Worm (Caenorhabditis elegans): ENCODE measurements around the gene try-5.

Gene try-5

DNA sequence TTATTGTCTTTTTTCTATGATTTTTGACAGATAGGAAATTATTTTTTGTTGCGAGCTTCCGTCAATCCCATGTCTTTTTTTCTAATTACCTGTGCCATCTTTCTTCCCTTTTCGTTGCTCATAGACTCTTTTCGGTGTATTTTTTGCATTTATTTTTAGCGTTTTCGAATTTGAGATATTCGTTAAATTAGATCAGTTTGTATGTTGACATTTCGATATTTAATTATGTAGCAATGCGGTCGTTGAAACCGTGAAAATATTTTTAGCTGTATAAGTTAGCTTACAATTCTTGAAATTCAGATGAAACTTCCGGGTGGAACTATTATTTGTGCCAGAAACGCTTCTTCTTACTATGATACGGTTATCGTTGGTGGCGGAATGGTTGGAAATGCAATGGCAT lies 10.4 kb upstream of the try-5 start, which contains the start of gene coq-6:
coq-6 (plus strand) TSS at position 301 of the 400 bp plus-strand sequence.
- TF ChIP-seq ztf-23 (GFP tag; IDR thresholded peaks at IDR 0.05) (no peak), T22C8.4 (GFP tag; IDR thresholded peaks at IDR 0.05) (no peak), ztf-29 (GFP tag; IDR thresholded peaks at IDR 0.05) (no peak), tab-1 (GFP tag; IDR thresholded peaks at IDR 0.05) (no peak), med-1 (GFP tag; optimal IDR thresholded peaks at IDR 0.05; ENCODE audit: insufficient read depth) (no peak), flt-1 (GFP tag; IDR thresholded peaks at IDR 0.05) (no peak), cog-1 (tag; optimal IDR thresholded peaks at IDR 0.05) (no peak), klf-2 (GFP tag; conservative IDR thresholded peaks at IDR 0.05) (no peak), ref-1 (GFP tag; conservative IDR thresholded peaks at IDR 0.05) (no peak)

DNA sequence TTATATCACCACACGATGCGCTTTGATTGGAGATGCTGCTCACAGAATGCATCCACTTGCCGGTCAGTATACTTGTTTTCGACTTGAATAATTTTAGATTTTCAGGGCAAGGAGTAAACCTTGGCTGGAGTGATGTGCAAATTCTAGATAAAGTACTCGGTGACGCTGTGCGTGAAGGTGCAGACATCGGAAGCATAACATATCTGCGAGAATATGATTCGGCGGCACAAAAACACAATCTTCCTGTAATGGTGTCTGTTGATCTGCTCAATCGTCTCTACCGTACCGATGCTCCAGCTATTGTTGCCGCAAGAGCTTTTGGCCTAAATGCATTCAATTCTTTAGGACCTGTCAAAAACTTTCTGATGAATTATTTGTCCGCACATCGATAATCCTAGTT lies 8.4 kb upstream of the try-5 start:
- TF ChIP-seq ztf-23 (GFP tag; IDR thresholded peaks at IDR 0.05) (no peak), ztf-29 (GFP tag; IDR thresholded peaks at IDR 0.05) (no peak), flt-1 (GFP tag; IDR thresholded peaks at IDR 0.05) (no peak), cog-1 (tag; optimal IDR thresholded peaks at IDR 0.05) (no peak), tab-1 (GFP tag; IDR thresholded peaks at IDR 0.05) (no peak), ref-1 (GFP tag; conservative IDR thresholded peaks at IDR 0.05) (no peak), T22C8.4 (GFP tag; IDR thresholded peaks at IDR 0.05) (no peak)

DNA sequence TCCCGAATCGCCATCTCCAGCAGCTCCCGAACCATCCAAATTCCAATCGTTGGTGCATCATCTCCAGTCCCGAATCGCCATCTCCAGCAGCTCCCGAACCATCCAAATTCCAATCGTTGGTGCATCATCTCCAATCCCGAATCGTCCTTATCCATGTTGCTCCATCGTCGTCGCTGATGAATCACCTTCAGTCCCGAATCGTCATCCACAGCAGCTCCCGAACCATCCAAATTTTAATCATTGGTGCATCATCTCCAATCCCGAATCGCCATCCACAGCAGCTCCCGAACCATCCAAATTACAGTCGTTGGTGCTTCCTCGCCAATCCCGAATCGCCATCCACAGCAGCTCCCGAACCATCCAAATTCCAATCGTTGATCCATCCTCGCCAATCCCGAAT lies 7.6 kb upstream of the try-5 start:
- TF ChIP-seq klf-2 (GFP tag; conservative IDR thresholded peaks at IDR 0.05) = 0 out of 2 replicates have a peak, but pooled peaks have one; percentile 15
- TF ChIP-seq ztf-23 (GFP tag; IDR thresholded peaks at IDR 0.05) = 0 out of 2 replicates have a peak, but pooled peaks have one; percentile 8

DNA sequence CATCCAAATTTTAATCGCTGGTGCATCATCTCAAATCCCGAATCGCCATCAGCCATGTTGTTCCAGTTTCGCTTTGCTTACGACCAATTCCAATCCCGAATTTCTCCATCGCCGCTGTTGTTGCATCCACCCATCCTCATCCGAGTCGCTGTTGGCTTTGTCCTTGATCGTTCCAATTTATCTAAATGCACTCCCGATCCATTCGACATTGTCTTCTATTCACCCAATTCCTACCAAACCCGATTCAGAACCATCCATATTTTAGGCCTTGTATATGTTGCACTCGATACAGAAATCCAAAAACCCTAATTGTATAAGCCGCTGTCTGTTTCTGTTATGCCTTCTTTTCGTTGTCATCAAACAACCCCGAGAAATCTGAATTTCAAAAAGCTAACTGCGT lies 6.5 kb upstream of the try-5 start:
- no peak for TF ChIP-seq med-1 (GFP tag; optimal IDR thresholded peaks at IDR 0.05; ENCODE audit: insufficient read depth)
- no peak; the same call in 1 of the 2 replicates for TF ChIP-seq ztf-23 (GFP tag; IDR thresholded peaks at IDR 0.05)
- TF ChIP-seq ztf-29 (GFP tag; IDR thresholded peaks at IDR 0.05) = no peak
- TF ChIP-seq cog-1 (tag; optimal IDR thresholded peaks at IDR 0.05) = no peak
- 0 out of 2 replicates have a peak, but pooled peaks have one; percentile 8 for TF ChIP-seq tab-1 (GFP tag; IDR thresholded peaks at IDR 0.05)
- TF ChIP-seq T22C8.4 (GFP tag; IDR thresholded peaks at IDR 0.05) = no peak
- no peak for TF ChIP-seq flt-1 (GFP tag; IDR thresholded peaks at IDR 0.05)
- no peak for TF ChIP-seq klf-2 (GFP tag; conservative IDR thresholded peaks at IDR 0.05)

DNA sequence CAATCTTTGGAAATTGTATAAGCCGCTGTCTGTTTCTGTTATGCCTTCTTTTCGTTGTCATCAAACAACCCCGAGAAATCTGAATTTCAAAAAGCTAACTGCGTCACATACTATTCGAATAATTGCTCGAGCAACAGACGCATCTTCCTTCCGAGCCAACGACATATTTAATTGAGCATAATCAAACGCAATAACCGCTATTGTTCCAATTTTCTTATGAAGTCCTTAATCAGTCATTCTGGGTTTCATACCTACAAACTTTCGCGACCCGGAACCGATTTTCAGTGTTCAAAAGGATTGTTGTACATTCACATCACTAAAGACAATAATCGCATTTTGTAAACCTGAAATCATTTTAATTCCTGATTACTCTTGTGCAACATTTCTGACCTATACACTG lies 5.0 kb upstream of the try-5 start:
- peak; percentile 62; the same call in 1 of the 2 replicates for TF ChIP-seq flt-1 (GFP tag; IDR thresholded peaks at IDR 0.05)
- peak; percentile 49 for TF ChIP-seq ztf-23 (GFP tag; IDR thresholded peaks at IDR 0.05)
- TF ChIP-seq klf-2 (GFP tag; conservative IDR thresholded peaks at IDR 0.05) = 0 out of 2 replicates have a peak, but pooled peaks have one; percentile 50

DNA sequence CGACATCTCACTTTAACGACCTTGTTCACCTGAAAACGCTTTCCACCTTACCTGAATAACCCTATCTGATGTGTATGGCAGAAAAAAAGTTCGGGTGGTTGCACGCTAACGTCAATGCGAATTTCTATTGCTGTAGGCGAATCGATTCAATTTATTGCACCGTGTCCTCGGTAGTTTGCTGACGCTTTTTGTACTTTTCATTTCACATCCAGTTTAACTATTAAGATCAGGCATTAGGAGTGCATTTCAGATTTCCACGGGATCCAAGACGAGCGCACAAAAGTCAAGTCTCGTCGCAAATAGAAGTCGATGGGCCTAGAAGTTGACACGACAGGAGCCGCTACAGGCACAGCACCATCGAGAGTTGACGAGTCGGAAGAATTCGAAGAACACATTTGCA lies 4.6 kb upstream of the try-5 start:
- peak; percentile 78; the same call in 1 of the 2 replicates for TF ChIP-seq flt-1 (GFP tag; IDR thresholded peaks at IDR 0.05)
- 0 out of 2 replicates have a peak, but pooled peaks have one; percentile 49 for TF ChIP-seq klf-2 (GFP tag; conservative IDR thresholded peaks at IDR 0.05)
- peak; percentile 28; the same call in 1 of the 2 replicates for TF ChIP-seq T22C8.4 (GFP tag; IDR thresholded peaks at IDR 0.05)
- 0 out of 2 replicates have a peak, but pooled peaks have one; percentile 6 for TF ChIP-seq ztf-23 (GFP tag; IDR thresholded peaks at IDR 0.05)

DNA sequence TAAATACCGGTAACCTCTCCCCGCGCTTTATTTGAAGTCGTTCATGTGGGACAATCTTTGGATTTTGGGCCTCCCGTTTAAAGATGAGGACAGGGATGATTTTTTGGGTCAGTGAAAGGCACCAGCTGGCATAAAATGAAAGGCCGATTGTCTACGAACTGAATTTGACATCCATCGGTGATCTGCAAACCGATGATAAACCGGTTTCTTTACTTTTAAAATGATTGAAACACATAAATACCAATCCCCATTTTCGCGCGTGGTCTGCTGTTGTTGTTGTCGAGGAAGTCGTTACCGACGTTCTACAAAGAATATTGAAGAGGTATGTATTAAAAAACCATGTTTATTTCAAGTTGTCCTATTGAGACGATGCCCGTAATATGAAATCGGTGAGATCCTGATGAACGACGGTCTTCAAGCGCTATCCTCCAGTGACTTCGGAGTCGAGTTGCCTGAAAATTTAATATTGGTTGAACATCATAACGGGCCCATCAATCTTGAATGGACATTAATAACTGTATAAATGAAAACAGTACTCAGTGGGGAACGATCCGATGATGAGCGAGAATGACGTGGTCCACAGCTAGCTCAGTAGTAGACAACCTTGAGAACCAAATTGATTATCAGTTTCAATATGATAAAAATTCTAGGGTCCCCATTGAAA lies 3.7 kb upstream of the try-5 start:
- TF ChIP-seq ref-1 (GFP tag; conservative IDR thresholded peaks at IDR 0.05) (no peak), ztf-29 (GFP tag; IDR thresholded peaks at IDR 0.05) (no peak), cog-1 (tag; optimal IDR thresholded peaks at IDR 0.05) (no peak), T22C8.4 (GFP tag; IDR thresholded peaks at IDR 0.05) (0 out of 2 replicates have a peak, but pooled peaks have one; percentile 11), ztf-23 (GFP tag; IDR thresholded peaks at IDR 0.05) (0 out of 2 replicates have a peak, but pooled peaks have one; percentile 45), flt-1 (GFP tag; IDR thresholded peaks at IDR 0.05) (no peak; the same call in 1 of the 2 replicates), tab-1 (GFP tag; IDR thresholded peaks at IDR 0.05) (0 out of 2 replicates have a peak, but pooled peaks have one; percentile 4), med-1 (GFP tag; optimal IDR thresholded peaks at IDR 0.05; ENCODE audit: insufficient read depth) (no peak), klf-2 (GFP tag; conservative IDR thresholded peaks at IDR 0.05) (no peak)

DNA sequence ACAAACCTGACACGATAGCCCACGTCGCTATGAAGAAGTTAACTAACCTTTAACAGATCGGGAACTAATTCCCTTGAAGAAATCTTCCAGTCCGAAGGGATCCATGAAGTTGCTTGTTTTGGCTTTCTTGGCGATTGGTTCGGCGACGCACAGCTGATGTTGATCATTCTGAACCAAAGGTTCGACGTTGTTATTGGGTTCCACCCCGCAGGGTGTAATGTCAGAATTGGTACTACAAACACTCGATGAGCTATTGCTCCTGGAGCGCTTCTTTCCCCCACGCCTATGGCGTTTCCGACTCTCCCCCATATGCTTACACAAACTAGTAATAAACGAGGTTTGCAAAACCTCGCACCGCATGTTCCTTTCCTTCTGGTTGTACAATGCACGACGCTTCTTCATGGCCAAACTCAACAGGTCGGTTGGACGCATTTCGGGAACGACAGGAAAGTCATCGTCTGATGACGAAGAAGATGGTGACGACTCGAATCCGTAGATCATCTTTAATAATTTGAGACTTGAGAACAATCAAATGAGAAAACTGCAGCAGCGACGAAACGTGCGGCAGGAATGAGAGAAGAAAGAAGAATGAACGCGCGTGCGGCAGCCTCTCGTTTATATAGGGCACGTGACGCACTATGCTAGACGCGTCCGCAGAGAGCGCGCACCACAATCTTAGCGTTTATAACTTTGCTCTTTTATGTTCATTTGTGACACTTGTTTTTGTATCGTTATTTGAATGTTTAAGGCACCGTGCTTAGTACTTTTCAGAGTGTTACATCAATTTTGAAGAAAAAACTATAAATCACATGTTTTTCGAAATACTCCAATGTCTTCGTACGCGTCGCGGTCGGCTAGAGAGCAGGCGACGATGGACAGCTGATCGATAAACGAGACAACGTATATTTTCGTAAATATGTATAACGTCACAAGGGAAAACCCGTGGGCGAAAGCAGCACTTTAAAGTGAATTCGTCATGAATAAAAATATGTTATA lies 2.9 kb upstream of the try-5 start, which contains the start of gene tos-1:
tos-1 (minus strand) TSS at position 575 of the 996 bp plus-strand sequence.
- TF ChIP-seq T22C8.4 (GFP tag; IDR thresholded peaks at IDR 0.05) = 0 out of 2 replicates have a peak, but pooled peaks have one; percentile 15
- peak; percentile 86; the same call in 1 of the 2 replicates for TF ChIP-seq ref-1 (GFP tag; conservative IDR thresholded peaks at IDR 0.05)
- TF ChIP-seq flt-1 (GFP tag; IDR thresholded peaks at IDR 0.05) = peak; percentile 90
- peak; percentile 87 for TF ChIP-seq ztf-23 (GFP tag; IDR thresholded peaks at IDR 0.05)
- TF ChIP-seq ztf-29 (GFP tag; IDR thresholded peaks at IDR 0.05) = peak; percentile 77
- no peak; the same call in 1 of the 2 replicates for TF ChIP-seq tab-1 (GFP tag; IDR thresholded peaks at IDR 0.05)
- TF ChIP-seq med-1 (GFP tag; optimal IDR thresholded peaks at IDR 0.05; ENCODE audit: insufficient read depth) = no peak
- peak; percentile 100 for TF ChIP-seq cog-1 (tag; optimal IDR thresholded peaks at IDR 0.05)
- 0 out of 2 replicates have a peak, but pooled peaks have one; percentile 14 for TF ChIP-seq klf-2 (GFP tag; conservative IDR thresholded peaks at IDR 0.05)

DNA sequence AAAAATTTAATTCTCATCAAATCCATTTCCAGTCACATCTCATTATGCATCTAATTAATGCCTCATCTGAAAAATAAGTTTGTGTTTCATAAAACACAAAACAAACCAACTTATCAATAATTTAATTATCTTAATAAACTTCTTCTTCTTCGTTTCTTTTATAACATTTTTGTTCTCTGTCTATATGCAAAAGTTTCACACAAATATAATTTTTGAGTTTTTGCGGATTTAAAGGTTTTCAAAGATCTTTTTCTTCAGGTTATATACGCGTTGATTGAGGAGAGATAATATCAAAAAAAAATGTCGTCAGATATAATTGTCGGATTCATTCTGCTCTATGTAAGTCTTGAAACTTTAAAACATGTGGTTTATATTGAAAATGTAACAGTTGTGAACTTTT lies 2.8 kb downstream of the try-5 start, which contains the start of gene srx-47:
srx-47 (plus strand) TSS at position 301 of the 400 bp plus-strand sequence.
- TF ChIP-seq med-1 (GFP tag; optimal IDR thresholded peaks at IDR 0.05; ENCODE audit: insufficient read depth) = no peak
- TF ChIP-seq cog-1 (tag; optimal IDR thresholded peaks at IDR 0.05) = no peak
- TF ChIP-seq ref-1 (GFP tag; conservative IDR thresholded peaks at IDR 0.05) = no peak
- TF ChIP-seq ztf-23 (GFP tag; IDR thresholded peaks at IDR 0.05) = no peak
- no peak for TF ChIP-seq klf-2 (GFP tag; conservative IDR thresholded peaks at IDR 0.05)
- no peak for TF ChIP-seq tab-1 (GFP tag; IDR thresholded peaks at IDR 0.05)
- TF ChIP-seq T22C8.4 (GFP tag; IDR thresholded peaks at IDR 0.05) = no peak
- no peak for TF ChIP-seq ztf-29 (GFP tag; IDR thresholded peaks at IDR 0.05)
- no peak for TF ChIP-seq flt-1 (GFP tag; IDR thresholded peaks at IDR 0.05)
